Worm (Caenorhabditis elegans) whole organism, L4/young adult: ENCODE measurements around the gene dao-6.

ENCODE experiments used
- W03F9.2 ChIP-seq: fragments of 150-350 bp; optimal IDR thresholded peaks from 2 replicates; lab custom pipeline; 2014; ENCODE audit warnings: missing biosample characterization, missing genetic modification characterization
- dao-5 ChIP-seq: sonication (generic microtip); optimal IDR thresholded peaks from 2 replicates; lab custom pipeline; 2016; ENCODE audit warnings: missing genotype, missing genetic modification characterization, moderate library complexity, missing compliant biosample characterization
- him-1 ChIP-seq: sonication (generic microtip); optimal IDR thresholded peaks from 2 replicates; lab custom pipeline; 2016; ENCODE audit warnings: missing genotype, missing genetic modification reagents, missing genetic modification characterization, missing compliant biosample characterization

- TF ChIP-seq him-1 (tag; lab: Kevin White, UChicago), result no peak
- TF ChIP-seq W03F9.2 (tag; lab: Kevin White, UChicago), result no peak
- no peak for TF ChIP-seq dao-5 (tag; lab: Kevin White, UChicago)
Observed at ce11 chrIII:9714731-9715130, 21.3 kb downstream of the dao-6 start.
